Fruit fly (Drosophila melanogaster) whole organism, pupa: ENCODE data around the gene mbf1.
A peak's percentile ranks its signal among the peaks of the same experiment; 100 is the strongest.

ENCODE experiments used
- CG10348 ChIP-seq: fragments of 200-800 bp; sonication (Bioruptor generic); IDR thresholded peaks from 2 replicates; pipeline ENCODE4 v1.3.6; 2022; ENCODE audit warnings: missing biosample characterization, missing genetic modification characterization
- CG12605 ChIP-seq: fragments of 200-800 bp; sonication (Bioruptor generic); IDR thresholded peaks from 2 replicates; pipeline ENCODE4 v1.3.6; 2022; ENCODE audit warnings: missing biosample characterization, missing genetic modification characterization
- CG13204 ChIP-seq: fragments of 200-800 bp; sonication (Bioruptor generic); optimal IDR thresholded peaks from 2 replicates; lab custom pipeline; 2018; ENCODE audit warnings: missing biosample characterization, mild to moderate bottlenecking, missing genetic modification characterization, moderate library complexity
- CG14655 ChIP-seq: fragments of 200-800 bp; sonication (Bioruptor generic); optimal IDR thresholded peaks from 3 replicates; lab custom pipeline; 2017; ENCODE audit warnings: mild to moderate bottlenecking, missing biosample characterization, missing genetic modification reagents, missing genetic modification characterization
- CG15710 ChIP-seq: fragments of 200-800 bp; sonication (Bioruptor generic); optimal IDR thresholded peaks from 2 replicates; lab custom pipeline; 2018; ENCODE audit warnings: missing biosample characterization, mild to moderate bottlenecking, missing genetic modification characterization, moderate library complexity
- CG17806 ChIP-seq: fragments of 200-800 bp; sonication (Bioruptor generic); optimal IDR thresholded peaks from 2 replicates; lab custom pipeline; 2018; ENCODE audit warnings: missing biosample characterization, mild to moderate bottlenecking, missing genetic modification characterization, moderate library complexity
- CG32121 ChIP-seq: fragments of 200-800 bp; sonication (Bioruptor generic); IDR thresholded peaks from 2 replicates; pipeline ENCODE4 v1.3.6; 2022; ENCODE audit warnings: missing biosample characterization, missing genetic modification characterization
- CG34367 ChIP-seq: fragments of 200-800 bp; sonication (Bioruptor generic); optimal IDR thresholded peaks from 2 replicates; lab custom pipeline; 2018; ENCODE audit warnings: missing biosample characterization, mild to moderate bottlenecking, missing genetic modification characterization
- CG4496 ChIP-seq: fragments of 200-800 bp; sonication (Bioruptor generic); IDR thresholded peaks from 3 replicates; pipeline ENCODE4 v1.3.6; 2022; ENCODE audit warnings: missing biosample characterization, missing genetic modification characterization
- CG8159 ChIP-seq: fragments of 200-800 bp; sonication (Bioruptor generic); optimal IDR thresholded peaks from 3 replicates; lab custom pipeline; 2018; ENCODE audit warnings: missing biosample characterization, mild to moderate bottlenecking, missing genetic modification characterization, moderate library complexity
- CG8301 ChIP-seq: fragments of 200-800 bp; sonication (Bioruptor generic); optimal IDR thresholded peaks from 2 replicates; lab custom pipeline; 2018; ENCODE audit warnings: missing biosample characterization, mild to moderate bottlenecking, missing genetic modification characterization
- CG9948 ChIP-seq: fragments of 200-800 bp; sonication (Bioruptor generic); optimal IDR thresholded peaks from 2 replicates; lab custom pipeline; 2018; ENCODE audit warnings: missing biosample characterization, mild to moderate bottlenecking, missing genetic modification characterization, moderate library complexity
- D1 ChIP-seq: fragments of 200-800 bp; sonication (Bioruptor generic); optimal IDR thresholded peaks from 2 replicates; lab custom pipeline; 2018; ENCODE audit warnings: missing biosample characterization, mild to moderate bottlenecking, missing genetic modification characterization, moderate library complexity
- EcR ChIP-seq: fragments of 200-800 bp; sonication (Bioruptor generic); optimal IDR thresholded peaks from 3 replicates; lab custom pipeline; 2019; ENCODE audit warnings: missing biosample characterization, missing genetic modification characterization, mild to moderate bottlenecking, moderate library complexity, missing genetic modification reagents
- Ets98B ChIP-seq: fragments of 200-800 bp; sonication (Bioruptor generic); IDR thresholded peaks from 2 replicates; pipeline ENCODE4 v1.3.6; 2022; ENCODE audit warnings: missing biosample characterization, missing genetic modification characterization
- Pif1A ChIP-seq: fragments of 200-800 bp; sonication (Bioruptor generic); optimal IDR thresholded peaks from 3 replicates; lab custom pipeline; 2016; ENCODE audit warnings: missing biosample characterization, missing genetic modification characterization
- Pif1B ChIP-seq: fragments of 200-800 bp; sonication (Bioruptor generic); optimal IDR thresholded peaks from 3 replicates; lab custom pipeline; 2016; ENCODE audit warnings: missing biosample characterization, missing genetic modification characterization
- Snoo ChIP-seq: fragments of 200-800 bp; sonication (Bioruptor generic); optimal IDR thresholded peaks from 3 replicates; lab custom pipeline; 2017; ENCODE audit warnings: missing biosample characterization, mild to moderate bottlenecking, missing genetic modification characterization, inconsistent platforms
- fd96Ca ChIP-seq: fragments of 200-800 bp; sonication (Bioruptor generic); IDR thresholded peaks from 3 replicates; pipeline ENCODE4 v1.3.6; 2022; ENCODE audit warnings: missing biosample characterization, missing genetic modification characterization
- gl ChIP-seq: fragments of 200-800 bp; sonication (Bioruptor generic); optimal IDR thresholded peaks from 2 replicates; lab custom pipeline; 2018; ENCODE audit warnings: missing biosample characterization, mild to moderate bottlenecking, missing genetic modification characterization
- rn ChIP-seq: fragments of 200-800 bp; sonication (Bioruptor generic); IDR thresholded peaks from 2 replicates; pipeline ENCODE4 v1.3.6; 2022; ENCODE audit warnings: missing biosample characterization, missing genetic modification characterization

Gene mbf1

DNA sequence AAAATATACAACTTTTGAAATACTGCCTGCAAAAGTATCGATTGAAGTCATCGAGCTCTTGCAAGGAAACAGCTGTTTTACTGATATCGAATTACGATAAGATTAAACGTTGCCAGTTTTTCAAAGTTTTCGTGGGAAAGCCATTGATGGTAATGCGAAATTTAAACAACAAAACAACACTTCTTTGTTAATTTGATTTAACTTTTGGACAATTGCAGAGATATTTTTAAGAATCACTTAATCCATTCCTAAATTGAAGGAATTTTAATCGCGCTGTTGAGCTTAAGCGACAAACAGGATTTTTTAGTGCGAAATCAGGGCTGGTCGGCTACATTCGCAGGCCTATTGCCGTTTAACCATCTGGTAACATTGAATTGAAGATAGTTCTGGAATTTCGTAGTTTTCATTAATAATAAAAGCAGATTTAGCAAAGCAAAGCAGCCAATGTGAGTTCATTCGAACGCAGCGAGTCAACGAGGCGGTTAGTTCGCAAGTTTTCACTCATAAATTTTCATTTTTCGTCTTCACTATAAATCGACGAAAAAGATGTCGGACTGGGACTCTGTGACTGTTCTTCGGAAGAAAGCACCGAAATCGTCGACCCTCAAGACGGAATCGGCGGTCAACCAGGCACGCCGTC is at the start of gene mbf1:
TSS of gene mbf1 (plus strand) at position 130 of the 640 bp plus-strand sequence.
- no peak for TF ChIP-seq EcR (GFP tag; lab: Kevin White, UChicago)
- TF ChIP-seq CG15710 (tag; lab: Kevin White, UChicago): no peak
- no peak for TF ChIP-seq Snoo (tag; lab: Kevin White, UChicago)
- no peak for TF ChIP-seq CG32121 (GFP tag; lab: Robert Waterston, UW)
- no peak for TF ChIP-seq gl (tag; lab: Kevin White, UChicago)
- TF ChIP-seq rn (GFP tag; lab: Robert Waterston, UW): no peak
- TF ChIP-seq CG8159: no peak

DNA sequence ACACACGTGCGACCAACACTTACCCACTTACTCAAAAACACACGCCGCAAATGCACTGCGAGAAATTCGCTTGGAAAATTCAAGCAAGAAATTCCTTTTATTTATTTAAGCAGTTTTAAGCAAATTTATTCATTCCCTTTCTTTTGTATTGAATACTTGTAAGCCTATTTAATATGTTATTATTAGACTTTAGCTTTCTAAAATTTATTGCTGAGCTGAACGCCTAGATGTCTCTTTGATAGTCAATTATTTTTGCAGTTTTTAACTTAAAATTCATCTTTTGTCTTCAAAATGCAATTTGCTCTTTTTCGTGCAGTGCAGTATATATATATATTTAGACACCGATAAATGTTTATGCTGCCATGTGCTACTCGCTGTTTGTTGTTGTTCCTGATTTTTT is 40.3 kb upstream of the mbf1 start:
- TF ChIP-seq EcR (GFP tag; lab: Kevin White, UChicago) (no peak), CG14655 (peak; percentile 17), CG8301 (peak; percentile 28), CG10348 (GFP tag; lab: Robert Waterston, UW) (no peak), fd96Ca (GFP tag; lab: Robert Waterston, UW) (no peak), Ets98B (no peak), CG4496 (GFP tag; lab: Robert Waterston, UW) (no peak), Pif1B (no peak), CG17806 (tag; lab: Kevin White, UChicago) (no peak), CG34367 (no peak), gl (tag; lab: Kevin White, UChicago) (no peak), CG8159 (peak; percentile 38), CG12605 (GFP tag; lab: Robert Waterston, UW) (no peak), CG32121 (GFP tag; lab: Robert Waterston, UW) (no peak)

DNA sequence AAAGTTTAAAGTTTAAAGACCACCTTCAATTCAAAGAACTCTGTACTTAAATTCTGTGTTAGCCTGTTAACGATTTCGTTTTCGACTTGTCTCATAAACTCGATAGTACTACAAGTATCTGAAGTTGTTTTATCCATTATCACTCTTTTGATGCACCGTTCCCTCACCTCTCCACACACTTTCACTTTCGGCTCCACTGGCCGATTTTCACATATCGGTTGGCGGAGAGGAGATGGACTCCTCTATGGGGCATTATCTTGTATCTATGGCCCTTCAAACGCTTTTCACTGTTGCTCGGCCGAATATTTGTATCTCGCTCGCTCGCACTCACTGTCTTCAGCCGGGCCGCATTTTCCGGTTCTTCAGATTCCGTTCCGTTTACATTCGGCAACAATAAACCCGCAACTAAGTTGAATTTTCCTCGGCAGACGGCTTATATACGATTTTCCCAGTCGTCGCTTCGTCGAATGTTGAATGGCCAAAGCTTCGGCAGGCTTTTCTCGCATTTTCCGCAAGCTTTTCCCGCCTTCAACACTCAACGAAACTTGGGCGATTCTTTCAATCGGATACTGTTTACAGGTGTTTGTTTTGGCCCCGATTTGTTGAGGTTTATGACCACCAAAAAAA is 31.1 kb upstream of the mbf1 start, which contains the start of gene CG43373:
TSS of gene CG43373 (minus strand) at position 373 of the 627 bp plus-strand sequence.
- TF ChIP-seq fd96Ca (GFP tag; lab: Robert Waterston, UW) (0 out of 3 replicates have a peak, but pooled peaks have one; percentile 17), CG12605 (GFP tag; lab: Robert Waterston, UW) (no peak)
- TF ChIP-seq, all 21 proteins: peak for 1

DNA sequence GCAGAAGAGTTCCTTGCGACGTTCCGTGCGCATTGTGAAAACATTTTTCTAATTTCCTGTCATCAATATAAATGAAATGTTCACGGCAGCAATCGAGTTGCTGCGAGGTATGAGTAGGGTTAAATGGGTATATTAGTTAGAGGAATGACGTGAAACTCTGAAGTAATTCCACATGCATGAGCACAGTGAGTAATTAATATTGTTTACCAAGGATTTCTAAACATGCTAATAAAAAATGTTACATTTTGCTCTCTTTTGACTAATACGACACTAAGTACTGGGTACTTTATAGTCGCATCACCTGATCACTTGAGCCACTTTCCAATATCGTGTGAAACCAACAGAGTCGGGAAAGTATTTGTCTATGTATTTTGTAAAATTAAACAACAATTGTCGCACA is 30.0 kb upstream of the mbf1 start:
- TF ChIP-seq CG8301: no peak
- TF ChIP-seq Ets98B: no peak
- no peak for TF ChIP-seq CG34367
- no peak for TF ChIP-seq Snoo (tag; lab: Kevin White, UChicago)
- no peak for TF ChIP-seq CG10348 (GFP tag; lab: Robert Waterston, UW)
- no peak for TF ChIP-seq CG8159
- no peak for TF ChIP-seq CG14655
- no peak for TF ChIP-seq CG13204 (GFP tag; lab: Kevin White, UChicago)
- no peak for TF ChIP-seq Pif1A (GFP tag; lab: Kevin White, UChicago)
- TF ChIP-seq CG12605 (GFP tag; lab: Robert Waterston, UW): no peak
- no peak for TF ChIP-seq CG32121 (GFP tag; lab: Robert Waterston, UW)
- no peak for TF ChIP-seq D1 (tag; lab: Kevin White, UChicago)

DNA sequence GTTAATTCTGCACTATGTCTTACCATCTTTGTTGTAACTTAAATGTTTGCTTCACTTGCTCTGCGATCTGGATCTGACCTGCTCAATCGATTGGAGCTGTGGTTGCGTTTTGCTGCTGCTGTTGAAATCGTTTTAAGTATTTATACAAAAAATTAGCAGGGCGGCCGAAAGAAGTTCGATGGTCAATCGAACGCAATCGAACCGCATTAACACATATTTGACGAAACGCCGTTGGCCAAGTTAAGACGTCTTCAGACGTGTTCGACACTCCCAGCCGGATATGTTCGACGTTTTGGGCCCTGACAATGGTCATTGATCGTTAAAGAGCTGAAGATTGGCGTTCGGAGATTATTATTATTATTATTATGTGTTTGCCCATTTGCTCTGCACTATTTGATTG is 28.7 kb upstream of the mbf1 start, which contains the start of gene CG13033:
TSS of gene CG13033 (minus strand) at position 118 of the 400 bp plus-strand sequence.
- TF ChIP-seq CG4496 (GFP tag; lab: Robert Waterston, UW) (no peak), D1 (tag; lab: Kevin White, UChicago) (no peak), Pif1A (GFP tag; lab: Kevin White, UChicago) (no peak)
- TF ChIP-seq, all 21 proteins: peak for 0

DNA sequence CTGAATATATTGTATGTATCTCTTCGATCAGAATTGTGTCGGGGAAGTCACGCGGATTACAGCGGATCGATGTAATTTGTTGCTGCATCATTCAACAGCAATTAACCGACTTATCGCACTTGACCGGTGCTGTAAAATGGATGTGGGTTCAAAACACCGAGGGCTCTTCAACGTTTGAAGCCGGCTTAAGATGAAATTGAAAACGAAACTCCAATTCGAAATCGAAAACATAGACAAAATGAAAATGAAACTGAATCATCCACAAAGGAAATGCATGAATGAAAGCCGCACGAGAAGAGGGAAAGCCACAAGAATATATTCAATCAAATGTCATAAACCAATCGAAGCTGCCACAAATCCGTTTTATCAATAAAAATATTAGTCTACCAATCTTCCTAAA is 28.1 kb upstream of the mbf1 start:
- no peak for TF ChIP-seq CG4496 (GFP tag; lab: Robert Waterston, UW)
- TF ChIP-seq CG9948: no peak
- no peak for TF ChIP-seq Pif1A (GFP tag; lab: Kevin White, UChicago)
- no peak for TF ChIP-seq CG32121 (GFP tag; lab: Robert Waterston, UW)
- no peak for TF ChIP-seq CG17806 (tag; lab: Kevin White, UChicago)
- TF ChIP-seq gl (tag; lab: Kevin White, UChicago): no peak
- TF ChIP-seq Snoo (tag; lab: Kevin White, UChicago): no peak
- TF ChIP-seq CG8301: no peak
- no peak for TF ChIP-seq fd96Ca (GFP tag; lab: Robert Waterston, UW)
- TF ChIP-seq CG15710 (tag; lab: Kevin White, UChicago): no peak
- TF ChIP-seq EcR (GFP tag; lab: Kevin White, UChicago): no peak
- TF ChIP-seq CG14655: no peak
- TF ChIP-seq D1 (tag; lab: Kevin White, UChicago): no peak

DNA sequence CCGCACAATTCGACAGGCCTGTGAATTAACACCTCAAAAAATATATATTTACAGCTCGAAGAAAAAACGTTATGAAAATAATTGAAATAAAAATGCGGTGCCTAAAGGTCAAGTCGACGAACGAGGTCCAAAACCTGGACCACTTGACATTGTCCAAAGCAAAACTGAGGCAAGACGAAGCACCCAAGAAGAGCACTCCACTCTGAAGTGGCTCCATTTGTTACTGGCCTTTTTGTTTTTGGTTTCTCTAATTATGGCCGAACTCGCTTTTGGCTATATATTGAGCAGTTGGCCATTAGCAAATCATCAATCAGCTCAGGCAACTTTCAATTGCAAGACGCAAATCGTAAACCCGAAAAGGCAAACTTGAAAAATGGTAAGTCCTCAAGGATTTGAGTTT is 17.7 kb upstream of the mbf1 start, which contains the start of gene CG4229:
TSS of gene CG4229 (plus strand) at position 301 of the 400 bp plus-strand sequence.
- TF ChIP-seq CG14655 (no peak), CG13204 (GFP tag; lab: Kevin White, UChicago) (no peak), CG4496 (GFP tag; lab: Robert Waterston, UW) (no peak)
